Fruit fly (Drosophila melanogaster): ENCODE results near the gene sov.

dm6 chrX:6793390-6793789, 37.3 kb downstream of the sov start:
- TF ChIP-seq psq (optimal IDR thresholded peaks at IDR 0.05) (no peak), h (optimal IDR thresholded peaks at IDR 0.05) (no peak), insv (optimal IDR thresholded peaks at IDR 0.05) (no peak), Sin3A (optimal IDR thresholded peaks at IDR 0.05) (no peak)

All from Kc167 (cell line).